Fruit fly (Drosophila melanogaster) whole organism, embryonic: ENCODE data around the gene orb.

Experiments
- Antp ChIP-seq: fragments of 200-800 bp; sonication (Bioruptor generic); optimal IDR thresholded peaks from 3 replicates; lab custom pipeline; 2016; ENCODE audit warnings: missing biosample characterization, missing genetic modification characterization
- Bgb ChIP-seq: fragments of 200-800 bp; sonication (Bioruptor generic); IDR thresholded peaks from 2 replicates; pipeline ENCODE4 v1.3.6; 2022; ENCODE audit warnings: missing biosample characterization, missing genetic modification characterization; ENCODE audit not compliant: partially characterized antibody
- CG10209 ChIP-seq: fragments of 200-800 bp; sonication (Bioruptor generic); optimal IDR thresholded peaks from 3 replicates; lab custom pipeline; 2017; ENCODE audit warnings: missing biosample characterization, mild to moderate bottlenecking, missing genetic modification characterization, missing genetic modification reagents
- CG10267 ChIP-seq: fragments of 200-800 bp; sonication (Bioruptor generic); optimal IDR thresholded peaks from 2 replicates; lab custom pipeline; 2018; ENCODE audit warnings: missing biosample characterization, mild to moderate bottlenecking, missing genetic modification characterization, moderate library complexity
- CG10321 ChIP-seq: fragments of 200-800 bp; sonication (Bioruptor generic); IDR thresholded peaks from 2 replicates; pipeline ENCODE4 v1.3.6; 2022; ENCODE audit warnings: missing biosample characterization, missing genetic modification characterization
- CG1233 ChIP-seq: fragments of 200-800 bp; sonication (Bioruptor generic); optimal IDR thresholded peaks from 4 replicates; lab custom pipeline; 2018; ENCODE audit warnings: missing biosample characterization, mild to moderate bottlenecking, missing genetic modification characterization
- CG12942 ChIP-seq: fragments of 200-800 bp; sonication (Bioruptor generic); optimal IDR thresholded peaks from 3 replicates; lab custom pipeline; 2016; ENCODE audit warnings: missing biosample characterization, missing genetic modification characterization
- CG14014 ChIP-seq: fragments of 200-800 bp; sonication (Bioruptor generic); IDR thresholded peaks from 2 replicates; pipeline ENCODE4 v1.3.6; 2022; ENCODE audit warnings: missing biosample characterization, missing genetic modification characterization
- CG15514 ChIP-seq: fragments of 200-800 bp; sonication (Bioruptor generic); optimal IDR thresholded peaks from 3 replicates; lab custom pipeline; 2017; ENCODE audit warnings: missing biosample characterization, missing genetic modification characterization, mild to moderate bottlenecking, moderate library complexity, missing genetic modification reagents
- CG15696 ChIP-seq: fragments of 200-800 bp; sonication (Bioruptor generic); optimal IDR thresholded peaks from 2 replicates; lab custom pipeline; 2019; ENCODE audit warnings: missing biosample characterization, mild to moderate bottlenecking, missing genetic modification characterization, moderate library complexity
- CG18262 ChIP-seq: fragments of 200-800 bp; optimal IDR thresholded peaks from 3 replicates; lab custom pipeline; 2019; ENCODE audit warnings: missing biosample characterization, mild to moderate bottlenecking, missing genetic modification characterization, moderate library complexity
- CG31441 ChIP-seq: fragments of 200-800 bp; sonication (Bioruptor generic); IDR thresholded peaks from 2 replicates; pipeline ENCODE4 v1.3.6; 2022; ENCODE audit warnings: missing biosample characterization, missing genetic modification characterization
- CG3407 ChIP-seq: fragments of 200-800 bp; sonication (Bioruptor generic); optimal IDR thresholded peaks from 2 replicates; lab custom pipeline; 2018; ENCODE audit warnings: missing biosample characterization, mild to moderate bottlenecking, missing genetic modification characterization
- CG34422 ChIP-seq: fragments of 200-800 bp; sonication (Bioruptor generic); IDR thresholded peaks from 3 replicates; pipeline ENCODE4 v1.3.6; 2022; ENCODE audit warnings: missing biosample characterization, missing genetic modification characterization
- CG4424 ChIP-seq: fragments of 200-800 bp; sonication (Bioruptor generic); optimal IDR thresholded peaks from 3 replicates; lab custom pipeline; 2016; ENCODE audit warnings: missing biosample characterization, missing genetic modification characterization
- CG4617 ChIP-seq: fragments of 200-800 bp; sonication (Bioruptor generic); optimal IDR thresholded peaks from 3 replicates; lab custom pipeline; 2016; ENCODE audit warnings: missing biosample characterization, missing genetic modification characterization, borderline replicate concordance
- CG4730 ChIP-seq: fragments of 200-800 bp; sonication (Bioruptor generic); IDR thresholded peaks from 2 replicates; pipeline ENCODE4 v1.3.6; 2022; ENCODE audit warnings: missing biosample characterization, missing genetic modification characterization
- CG6813 ChIP-seq: fragments of 200-800 bp; sonication (Bioruptor generic); optimal IDR thresholded peaks from 2 replicates; lab custom pipeline; 2017; ENCODE audit warnings: missing biosample characterization, missing genetic modification characterization, mild to moderate bottlenecking, moderate library complexity, missing genetic modification reagents
- CG7987 ChIP-seq: fragments of 200-800 bp; sonication (Bioruptor generic); optimal IDR thresholded peaks from 2 replicates; lab custom pipeline; 2018; ENCODE audit warnings: missing biosample characterization, mild to moderate bottlenecking, missing genetic modification characterization, moderate library complexity
- CG8478 ChIP-seq: fragments of >200 bp; optimal IDR thresholded peaks from 2 replicates; lab custom pipeline; 2018
- CG8944 ChIP-seq: fragments of 200-800 bp; sonication (Bioruptor generic); optimal IDR thresholded peaks from 3 replicates; lab custom pipeline; 2016; ENCODE audit warnings: missing biosample characterization, missing genetic modification characterization
- CG9727 ChIP-seq: fragments of 200-800 bp; sonication (Bioruptor generic); optimal IDR thresholded peaks from 3 replicates; lab custom pipeline; 2017; ENCODE audit warnings: missing biosample characterization, mild to moderate bottlenecking, missing genetic modification characterization
- CkIIα-i1 ChIP-seq: fragments of 200-800 bp; sonication (Bioruptor generic); IDR thresholded peaks from 2 replicates; pipeline ENCODE4 v1.3.6; 2022; ENCODE audit warnings: missing biosample characterization, missing genetic modification characterization
- Dp ChIP-seq: fragments of 200-800 bp; sonication (Bioruptor generic); optimal IDR thresholded peaks from 2 replicates; lab custom pipeline; 2018; ENCODE audit warnings: missing biosample characterization, mild to moderate bottlenecking, missing genetic modification characterization, moderate library complexity
- H15 ChIP-seq: fragments of 200-800 bp; sonication (Bioruptor generic); IDR thresholded peaks from 3 replicates; pipeline ENCODE4 v1.3.6; 2022; ENCODE audit warnings: missing biosample characterization, missing genetic modification characterization
- HLH54F ChIP-seq: fragments of 200-800 bp; sonication (Bioruptor generic); optimal IDR thresholded peaks from 3 replicates; lab custom pipeline; 2016; ENCODE audit warnings: missing biosample characterization, missing genetic modification characterization
- Hr39 ChIP-seq: fragments of >200 bp; optimal IDR thresholded peaks from 2 replicates; lab custom pipeline; 2017
- Jarid2 ChIP-seq: fragments of 200-800 bp; sonication (Bioruptor generic); optimal IDR thresholded peaks from 3 replicates; lab custom pipeline; 2017; ENCODE audit warnings: mild to moderate bottlenecking, missing biosample characterization, missing genetic modification reagents, missing genetic modification characterization
- Kr ChIP-seq: fragments of 200-800 bp; sonication (Bioruptor generic); optimal IDR thresholded peaks from 2 replicates; lab custom pipeline; 2017; ENCODE audit warnings: missing biosample characterization, mild to moderate bottlenecking, missing genetic modification characterization
- MTF-1 ChIP-seq: fragments of 200-800 bp; sonication (Bioruptor generic); optimal IDR thresholded peaks from 2 replicates; lab custom pipeline; 2018; ENCODE audit warnings: missing biosample characterization, mild to moderate bottlenecking, missing genetic modification characterization, borderline replicate concordance
- Oli ChIP-seq: fragments of 200-800 bp; sonication (Bioruptor generic); optimal IDR thresholded peaks from 2 replicates; lab custom pipeline; 2018; ENCODE audit warnings: missing biosample characterization, mild to moderate bottlenecking, missing genetic modification characterization, moderate library complexity
- Ptx1 ChIP-seq: fragments of 200-800 bp; sonication (Bioruptor generic); IDR thresholded peaks from 2 replicates; pipeline ENCODE4 v1.3.6; 2022; ENCODE audit warnings: missing biosample characterization, missing genetic modification characterization
- al ChIP-seq: fragments of 200-800 bp; sonication (Bioruptor generic); IDR thresholded peaks from 2 replicates; pipeline ENCODE4 v1.3.6; 2022; ENCODE audit warnings: missing biosample characterization, missing genetic modification characterization
- aop ChIP-seq: fragments of 200-800 bp; sonication (Bioruptor generic); IDR thresholded peaks from 2 replicates; pipeline ENCODE4 v1.3.6; 2022; ENCODE audit warnings: missing biosample characterization, missing genetic modification characterization
- br ChIP-seq: fragments of >200 bp; optimal IDR thresholded peaks from 2 replicates; lab custom pipeline; 2017
- cad ChIP-seq: fragments of >200 bp; optimal IDR thresholded peaks from 2 replicates; lab custom pipeline; 2017; ENCODE audit warnings: missing biosample characterization, missing genetic modification characterization
- dysf ChIP-seq: fragments of 200-800 bp; sonication (Bioruptor generic); IDR thresholded peaks from 3 replicates; pipeline ENCODE4 v1.3.6; 2022; ENCODE audit warnings: missing biosample characterization, missing genetic modification characterization
- esg ChIP-seq: fragments of 200-800 bp; sonication (Bioruptor generic); conservative IDR thresholded peaks from 2 replicates; pipeline ENCODE4 v1.3.6; 2022; ENCODE audit warnings: missing biosample characterization, missing genetic modification characterization
- fd64A ChIP-seq: fragments of 200-800 bp; sonication (Bioruptor generic); optimal IDR thresholded peaks from 3 replicates; lab custom pipeline; 2018; ENCODE audit warnings: missing biosample characterization, mild to moderate bottlenecking, missing genetic modification characterization
- grn ChIP-seq: fragments of 200-800 bp; sonication (Bioruptor generic); optimal IDR thresholded peaks from 3 replicates; lab custom pipeline; 2017; ENCODE audit warnings: missing biosample characterization, missing genetic modification characterization
- gsb ChIP-seq: fragments of 200-800 bp; sonication (Bioruptor generic); IDR thresholded peaks from 2 replicates; pipeline ENCODE4 v1.3.6; 2022; ENCODE audit warnings: missing biosample characterization, missing genetic modification characterization
- inv ChIP-seq: fragments of 200-800 bp; sonication (Bioruptor generic); IDR thresholded peaks from 2 replicates; pipeline ENCODE4 v1.3.6; 2022; ENCODE audit warnings: missing biosample characterization, missing genetic modification characterization; ENCODE audit not compliant: partially characterized antibody
- pan ChIP-seq, 4 experiments: fragments of >200 bp in 3 of 4; fragments of 200-800 bp in 1 of 4; sonication (Bioruptor generic) in 1 of 4; optimal IDR thresholded peaks in 3 of 4; IDR thresholded peaks in 1 of 4; 2 replicates each; pipeline versions ENCODE4 v1.3.6 to Lab custom; 2017 to 2022; ENCODE audit warnings: missing biosample characterization in 2 of 4, missing genetic modification characterization in 2 of 4, mixed read lengths in 1 of 4
- sqz ChIP-seq: fragments of 200-800 bp; sonication (Bioruptor generic); optimal IDR thresholded peaks from 3 replicates; lab custom pipeline; 2018; ENCODE audit warnings: missing biosample characterization, mild to moderate bottlenecking, missing genetic modification characterization
- tap ChIP-seq: fragments of 200-800 bp; optimal IDR thresholded peaks from 3 replicates; lab custom pipeline; 2019; ENCODE audit warnings: missing biosample characterization, mild to moderate bottlenecking, missing genetic modification characterization, moderate library complexity
- tgo ChIP-seq: fragments of 200-800 bp; sonication (Bioruptor generic); IDR thresholded peaks from 3 replicates; pipeline ENCODE4 v1.3.6; 2022; ENCODE audit warnings: missing biosample characterization, missing genetic modification characterization
- trem ChIP-seq: fragments of 200-800 bp; optimal IDR thresholded peaks from 3 replicates; lab custom pipeline; 2019; ENCODE audit warnings: missing biosample characterization, mild to moderate bottlenecking, missing genetic modification characterization, moderate library complexity
- ttk ChIP-seq: fragments of 200-800 bp; sonication (Bioruptor generic); IDR thresholded peaks from 2 replicates; pipeline ENCODE4 v2.1.2; 2022; ENCODE audit warnings: missing biosample characterization, missing genetic modification characterization
- twi ChIP-seq: fragments of 200-800 bp; optimal IDR thresholded peaks from 2 replicates; lab custom pipeline; 2019; ENCODE audit warnings: missing biosample characterization, mild to moderate bottlenecking, missing genetic modification characterization, moderate library complexity
- zfh1 ChIP-seq: fragments of 200-800 bp; sonication (Bioruptor generic); IDR thresholded peaks from 3 replicates; pipeline ENCODE4 v1.3.6; 2022; ENCODE audit warnings: missing biosample characterization, missing genetic modification characterization

Gene orb

DNA sequence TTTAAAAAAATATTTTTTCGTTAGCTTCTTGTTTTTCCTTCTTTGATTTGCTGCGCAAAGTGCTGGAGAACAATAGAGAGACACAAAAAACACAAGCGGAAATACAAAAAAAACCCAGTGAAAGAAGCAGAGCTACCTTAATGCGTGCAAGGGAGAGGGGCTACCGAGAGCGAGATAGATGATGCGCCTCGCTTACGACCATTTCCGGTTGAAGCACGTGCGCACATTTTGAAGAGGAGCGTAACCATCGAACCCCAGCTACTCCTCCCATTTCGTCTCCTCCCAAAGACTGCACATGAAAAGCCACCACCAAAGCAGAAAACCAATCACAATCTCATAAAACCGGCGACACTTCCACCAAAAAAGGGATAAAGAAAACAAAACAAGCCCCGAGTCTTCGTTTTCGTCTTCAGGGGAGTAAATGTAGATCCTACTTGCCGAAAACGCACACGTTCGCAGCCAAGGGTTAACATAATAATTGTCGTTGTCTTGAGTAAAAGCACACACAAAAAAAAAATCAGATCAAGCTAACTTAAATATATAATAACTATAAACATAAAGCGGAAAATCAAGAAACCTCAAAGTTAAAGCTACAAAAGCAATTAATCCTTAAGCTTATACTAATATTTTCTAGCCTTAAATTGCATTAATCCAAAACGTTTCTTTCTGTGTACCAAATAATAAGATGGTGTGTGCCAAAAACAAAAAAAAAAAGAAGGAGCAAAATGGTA, 16.6 kb upstream of the orb start (continued):
- TF ChIP-seq cad (GFP tag; lab: Kevin White, UChicago) (no peak), zfh1 (peak; percentile 68; the same call in 2 of the 3 replicates), CG1233 (peak; percentile 9), CG10267 (peak; percentile 45), Kr (GFP tag; lab: Kevin White, UChicago) (no peak), dysf (GFP tag; lab: Robert Waterston, UW) (no peak), Ptx1 (GFP tag; lab: Robert Waterston, UW) (peak; percentile 22; the same call in 1 of the 2 replicates), CG31441 (GFP tag; lab: Robert Waterston, UW) (peak; percentile 38; the same call in 1 of the 2 replicates), tap (tag; lab: Kevin White, UChicago) (no peak), pan (optimal IDR thresholded peaks at IDR 0.05; lab: Kevin White, UChicago) (no peak), pan (GFP tag; optimal IDR thresholded peaks at IDR 0.05 in 1 of 2, IDR thresholded peaks at IDR 0.05 in 1 of 2) (no peak), Jarid2 (GFP tag; lab: Kevin White, UChicago) (peak; percentile 6), Dp (no peak), Oli (tag; lab: Kevin White, UChicago) (peak; percentile 18), ttk (GFP tag; lab: Robert Waterston, UW) (no peak), sqz (GFP tag; lab: Kevin White, UChicago) (peak; percentile 55), HLH54F (GFP tag; lab: Kevin White, UChicago) (no peak), Hr39 (lab: Kevin White, UChicago) (no peak), CG6813 (GFP tag; lab: Kevin White, UChicago) (peak; percentile 27), gsb (GFP tag; lab: Robert Waterston, UW) (no peak), CG9727 (GFP tag; lab: Kevin White, UChicago) (peak; percentile 60), CG4424 (GFP tag; lab: Kevin White, UChicago) (peak; percentile 45), Bgb (GFP tag; lab: Robert Waterston, UW) (no peak), H15 (no peak), CG7987 (GFP tag; lab: Kevin White, UChicago) (no peak), esg (GFP tag; lab: Robert Waterston, UW) (no peak), CG4730 (no peak), inv (GFP tag; lab: Robert Waterston, UW) (no peak), CG34422 (GFP tag; lab: Robert Waterston, UW) (no peak), CG14014 (GFP tag; lab: Robert Waterston, UW) (no peak), CkIIα-i1 (no peak), CG8478 (lab: Kevin White, UChicago) (no peak), CG15514 (GFP tag; lab: Kevin White, UChicago) (peak; percentile 54), trem (tag; lab: Kevin White, UChicago) (peak; percentile 36), grn (no peak), CG10209 (GFP tag; lab: Kevin White, UChicago) (peak; percentile 13), CG10321 (GFP tag; lab: Robert Waterston, UW) (peak; percentile 43; the same call in 1 of the 2 replicates), br (lab: Kevin White, UChicago) (no peak), tgo (GFP tag; lab: Robert Waterston, UW) (0 out of 3 replicates have a peak, but pooled peaks have one; percentile 33), MTF-1 (GFP tag; lab: Kevin White, UChicago) (peak; percentile 21), CG18262 (tag; lab: Kevin White, UChicago) (peak; percentile 69), CG8944 (GFP tag; lab: Kevin White, UChicago) (no peak), CG4617 (no peak), CG15696 (tag; lab: Kevin White, UChicago) (peak; percentile 63), CG3407 (GFP tag; lab: Kevin White, UChicago) (no peak), fd64A (GFP tag; lab: Kevin White, UChicago) (no peak), al (GFP tag; lab: Robert Waterston, UW) (no peak), Antp (GFP tag; lab: Kevin White, UChicago) (no peak), CG12942 (peak; percentile 10), aop (GFP tag; lab: Robert Waterston, UW) (peak; percentile 30; the same call in 1 of the 2 replicates), twi (tag; lab: Kevin White, UChicago) (no peak)
